Worm (Caenorhabditis elegans) whole organism, mixed stage, embryonic: Measurements from ENCODE around the gene srt-74.

ENCODE experiments used
- ceh-39 ChIP-seq: fragments of 150-350 bp; optimal IDR thresholded peaks from 2 replicates; lab custom pipeline; 2014; ENCODE audit warnings: missing biosample characterization, missing genetic modification characterization
- ces-1 ChIP-seq: fragments of 150-350 bp; optimal IDR thresholded peaks from 2 replicates; lab custom pipeline; 2014; ENCODE audit warnings: missing biosample characterization, missing genetic modification reagents, missing genetic modification characterization
- cnd-1 ChIP-seq: fragments of 200-800 bp; sonication (Bioruptor generic); optimal IDR thresholded peaks from 2 replicates; lab custom pipeline; 2018; ENCODE audit warnings: mild to moderate bottlenecking, missing genetic modification characterization, missing compliant biosample characterization
- elt-1 ChIP-seq: sonication (generic microtip); optimal IDR thresholded peaks from 2 replicates; lab custom pipeline; 2017; ENCODE audit warnings: missing genetic modification characterization, mild to moderate bottlenecking, missing compliant biosample characterization, antibody characterized with exemption, moderate library complexity, borderline replicate concordance; ENCODE audit not compliant: insufficient read depth
- lin-32 ChIP-seq: fragments of 200-800 bp; sonication (Bioruptor generic); optimal IDR thresholded peaks from 2 replicates; lab custom pipeline; 2018; ENCODE audit warnings: mild to moderate bottlenecking, missing genetic modification characterization, missing compliant biosample characterization
- nhr-76 ChIP-seq: sonication (generic microtip); optimal IDR thresholded peaks from 2 replicates; lab custom pipeline; 2017; ENCODE audit warnings: missing biosample characterization, missing genetic modification characterization
- pha-4 ChIP-seq: fragments of 150-350 bp; optimal IDR thresholded peaks from 2 replicates; lab custom pipeline; 2018; ENCODE audit warnings: missing biosample characterization, missing genetic modification reagents, missing genetic modification characterization
- sem-2 ChIP-seq: fragments of 200-800 bp; sonication (Bioruptor generic); optimal IDR thresholded peaks from 2 replicates; lab custom pipeline; 2018; ENCODE audit warnings: mild to moderate bottlenecking, missing genetic modification characterization, missing compliant biosample characterization
- unc-120 ChIP-seq: sonication (generic microtip); optimal IDR thresholded peaks from 2 replicates; lab custom pipeline; 2017; ENCODE audit warnings: missing genetic modification characterization, missing compliant biosample characterization; ENCODE audit not compliant: poor library complexity, severe bottlenecking
- ztf-11 ChIP-seq: fragments of 150-350 bp; optimal IDR thresholded peaks from 2 replicates; lab custom pipeline; 2014; ENCODE audit warnings: missing biosample characterization, missing genetic modification characterization

- no peak for TF ChIP-seq ztf-11 (tag; lab: Kevin White, UChicago)
- no peak for TF ChIP-seq ces-1 (GFP tag; lab: Kevin White, UChicago)
- TF ChIP-seq pha-4, result no peak
- no peak for TF ChIP-seq unc-120 (tag; lab: Kevin White, UChicago)
- TF ChIP-seq cnd-1 (tag; lab: Kevin White, UChicago), result no peak
- no peak for TF ChIP-seq ceh-39 (tag; lab: Kevin White, UChicago)
- no peak for TF ChIP-seq lin-32 (GFP tag; lab: Kevin White, UChicago)
- no peak for TF ChIP-seq elt-1 (tag; lab: Kevin White, UChicago)
- TF ChIP-seq nhr-76 (tag; lab: Kevin White, UChicago), result no peak
- no peak for TF ChIP-seq sem-2 (GFP tag; lab: Kevin White, UChicago)
Measured at ce11 chrV:14285803-14286202, 3.7 kb upstream of the srt-74 start, which contains the start of gene F40G12.11.
